Fruit fly (Drosophila melanogaster): ENCODE data around the gene CG17776.

Gene CG17776

dm6 chrX:2137587-2138341, 46.8 kb upstream of the CG17776 start:
- TF ChIP-seq CG15710 (tag; optimal IDR thresholded peaks at IDR 0.05) (peak; percentile 99), CG8301 (tag; optimal IDR thresholded peaks at IDR 0.05) (peak; percentile 99), Snoo (tag; optimal IDR thresholded peaks at IDR 0.05) (peak; percentile 97), Pif1B (GFP tag; optimal IDR thresholded peaks at IDR 0.05) (peak; percentile 97), rn (GFP tag; IDR thresholded peaks at IDR 0.05) (peak; percentile 88), Ets98B (GFP tag; IDR thresholded peaks at IDR 0.05) (peak; percentile 97), CG13204 (GFP tag; optimal IDR thresholded peaks at IDR 0.05) (peak; percentile 96), CG9948 (tag; optimal IDR thresholded peaks at IDR 0.05) (peak; percentile 99), CG34367 (tag; optimal IDR thresholded peaks at IDR 0.05) (peak; percentile 99), CG12605 (GFP tag; IDR thresholded peaks at IDR 0.05) (peak; percentile 96), CG4496 (GFP tag; IDR thresholded peaks at IDR 0.05) (peak; percentile 98), gl (tag; optimal IDR thresholded peaks at IDR 0.05) (peak; percentile 97), fd96Ca (GFP tag; IDR thresholded peaks at IDR 0.05) (peak; percentile 88), CG8159 (tag; optimal IDR thresholded peaks at IDR 0.05) (peak; percentile 99), CG14655 (GFP tag; optimal IDR thresholded peaks at IDR 0.05) (peak; percentile 98), D1 (tag; optimal IDR thresholded peaks at IDR 0.05) (peak; percentile 99), CG10348 (GFP tag; IDR thresholded peaks at IDR 0.05) (peak; percentile 94), CG32121 (GFP tag; IDR thresholded peaks at IDR 0.05) (peak; percentile 99), EcR (GFP tag; optimal IDR thresholded peaks at IDR 0.05) (peak; percentile 37), CG17806 (tag; optimal IDR thresholded peaks at IDR 0.05) (peak; percentile 99), Pif1A (GFP tag; optimal IDR thresholded peaks at IDR 0.05) (peak; percentile 97)

dm6 chrX:2138342-2138416, 46.3 kb upstream of the CG17776 start, which contains the start of gene ph-p:
Gene ph-p, minus strand, starts transcription at chrX:2138371.
- no peak for TF ChIP-seq CG10348 (GFP tag; IDR thresholded peaks at IDR 0.05)
- TF ChIP-seq fd96Ca (GFP tag; IDR thresholded peaks at IDR 0.05), result no peak
- TF ChIP-seq Ets98B (GFP tag; IDR thresholded peaks at IDR 0.05), result no peak
- no peak for TF ChIP-seq CG34367 (tag; optimal IDR thresholded peaks at IDR 0.05)

DNA sequence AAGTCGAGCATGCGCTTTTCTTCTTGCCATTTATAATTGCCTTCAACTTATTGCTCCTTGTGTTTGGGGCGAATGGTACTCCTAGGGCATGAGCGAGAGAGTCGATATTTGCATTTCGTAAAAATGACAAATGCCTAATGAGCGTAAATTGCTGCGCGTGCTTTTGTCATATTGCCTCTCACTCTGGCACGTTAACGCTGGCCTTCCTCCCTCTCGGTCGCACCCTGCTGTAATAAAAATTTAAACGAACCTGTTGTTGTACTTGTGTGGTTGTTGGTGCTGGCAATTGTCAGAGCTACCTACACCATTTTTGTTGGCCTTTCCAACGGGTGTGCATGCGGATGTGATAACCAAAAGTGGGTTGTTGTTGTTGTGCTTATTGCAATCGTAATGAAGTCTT, 46.1 kb upstream of the CG17776 start:
- TF ChIP-seq CG9948 (tag; optimal IDR thresholded peaks at IDR 0.05) (no peak), Pif1A (GFP tag; optimal IDR thresholded peaks at IDR 0.05) (no peak), CG15710 (tag; optimal IDR thresholded peaks at IDR 0.05) (no peak), CG4496 (GFP tag; IDR thresholded peaks at IDR 0.05) (no peak), Ets98B (GFP tag; IDR thresholded peaks at IDR 0.05) (no peak), CG10348 (GFP tag; IDR thresholded peaks at IDR 0.05) (no peak), CG8301 (tag; optimal IDR thresholded peaks at IDR 0.05) (no peak), D1 (tag; optimal IDR thresholded peaks at IDR 0.05) (no peak), CG12605 (GFP tag; IDR thresholded peaks at IDR 0.05) (no peak), fd96Ca (GFP tag; IDR thresholded peaks at IDR 0.05) (no peak), Snoo (tag; optimal IDR thresholded peaks at IDR 0.05) (no peak), CG13204 (GFP tag; optimal IDR thresholded peaks at IDR 0.05) (no peak), CG14655 (GFP tag; optimal IDR thresholded peaks at IDR 0.05) (no peak), CG32121 (GFP tag; IDR thresholded peaks at IDR 0.05) (no peak), Pif1B (GFP tag; optimal IDR thresholded peaks at IDR 0.05) (no peak), CG34367 (tag; optimal IDR thresholded peaks at IDR 0.05) (no peak), rn (GFP tag; IDR thresholded peaks at IDR 0.05) (no peak), gl (tag; optimal IDR thresholded peaks at IDR 0.05) (no peak), CG8159 (tag; optimal IDR thresholded peaks at IDR 0.05) (no peak), EcR (GFP tag; optimal IDR thresholded peaks at IDR 0.05) (no peak)

DNA sequence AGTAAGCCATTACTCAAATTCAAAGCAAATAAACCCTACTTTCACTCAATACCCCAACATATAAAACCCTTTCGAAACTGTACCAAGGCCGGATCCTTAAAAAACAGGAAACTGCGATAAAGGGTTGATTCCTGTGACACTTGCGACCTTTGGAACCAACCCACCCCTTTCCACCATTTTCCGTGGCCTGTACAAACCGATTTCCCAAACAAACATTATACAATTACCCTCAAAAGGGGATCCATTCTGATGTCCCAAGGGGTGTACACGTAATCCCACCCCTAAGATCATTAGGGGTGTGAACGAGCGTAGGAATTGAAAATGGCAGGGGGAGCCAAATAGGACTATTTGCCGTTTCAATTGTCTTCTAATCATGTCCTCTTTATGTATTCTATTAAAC, 44.9 kb upstream of the CG17776 start:
- TF ChIP-seq CG10348 (GFP tag; IDR thresholded peaks at IDR 0.05) (no peak), CG12605 (GFP tag; IDR thresholded peaks at IDR 0.05) (no peak), CG8159 (tag; optimal IDR thresholded peaks at IDR 0.05) (no peak), fd96Ca (GFP tag; IDR thresholded peaks at IDR 0.05) (no peak), gl (tag; optimal IDR thresholded peaks at IDR 0.05) (no peak), CG34367 (tag; optimal IDR thresholded peaks at IDR 0.05) (no peak), CG9948 (tag; optimal IDR thresholded peaks at IDR 0.05) (no peak), rn (GFP tag; IDR thresholded peaks at IDR 0.05) (no peak), CG32121 (GFP tag; IDR thresholded peaks at IDR 0.05) (no peak), EcR (GFP tag; optimal IDR thresholded peaks at IDR 0.05) (no peak), CG8301 (tag; optimal IDR thresholded peaks at IDR 0.05) (no peak), CG17806 (tag; optimal IDR thresholded peaks at IDR 0.05) (no peak), Ets98B (GFP tag; IDR thresholded peaks at IDR 0.05) (no peak)

- TF ChIP-seq CG4496 (GFP tag; IDR thresholded peaks at IDR 0.05) (peak; percentile 40; the same call in 1 of the 3 replicates), CG8159 (tag; optimal IDR thresholded peaks at IDR 0.05) (no peak), CG12605 (GFP tag; IDR thresholded peaks at IDR 0.05) (peak; percentile 30; the same call in 1 of the 2 replicates)
These were observed 44.0 kb upstream of the CG17776 start for dm6 chrX:2140487-2140886.

DNA sequence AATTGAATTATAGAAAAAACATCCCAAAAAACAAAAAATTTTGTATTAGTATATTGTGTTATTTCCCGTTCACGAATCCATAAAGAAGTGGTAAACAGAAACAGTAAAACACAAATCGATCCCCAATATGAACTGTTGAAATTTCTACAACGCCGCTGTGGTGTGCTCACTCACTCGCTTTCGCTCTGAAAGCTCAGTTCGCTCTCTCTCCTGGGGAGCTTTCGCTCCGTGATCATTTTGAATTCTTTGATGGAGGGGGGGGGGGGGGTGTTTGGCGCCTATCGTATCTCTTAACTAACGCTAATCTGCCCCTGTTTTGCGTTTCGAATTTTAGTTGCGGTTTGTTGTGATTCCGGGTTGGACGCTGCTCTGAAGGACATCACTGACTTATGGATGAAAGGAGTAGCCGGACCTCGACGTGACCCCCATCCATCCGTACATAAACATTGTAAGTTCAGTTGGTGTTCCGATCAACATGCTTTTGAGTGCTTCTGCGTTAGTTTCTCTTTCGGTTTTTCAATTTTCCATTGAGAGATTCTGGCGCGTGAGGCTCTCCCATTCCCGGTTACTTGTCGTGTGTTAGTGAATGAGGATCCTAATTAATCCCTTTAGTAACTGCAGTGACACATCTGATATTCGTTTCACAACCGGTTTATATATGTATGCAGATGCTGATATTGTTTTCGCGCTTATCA, 43.2 kb upstream of the CG17776 start, which contains the start of gene D2hgdh:
Gene D2hgdh (plus strand): TSS at position 331 of the 695 bp plus-strand sequence.
- TF ChIP-seq rn (GFP tag; IDR thresholded peaks at IDR 0.05) (no peak), Snoo (tag; optimal IDR thresholded peaks at IDR 0.05) (peak; percentile 29), Pif1B (GFP tag; optimal IDR thresholded peaks at IDR 0.05) (no peak), CG15710 (tag; optimal IDR thresholded peaks at IDR 0.05) (no peak), CG34367 (tag; optimal IDR thresholded peaks at IDR 0.05) (no peak), Ets98B (GFP tag; IDR thresholded peaks at IDR 0.05) (peak; percentile 69), CG17806 (tag; optimal IDR thresholded peaks at IDR 0.05) (peak; percentile 5), CG32121 (GFP tag; IDR thresholded peaks at IDR 0.05) (peak; percentile 49; the same call in 1 of the 2 replicates), CG4496 (GFP tag; IDR thresholded peaks at IDR 0.05) (peak; percentile 65), CG8159 (tag; optimal IDR thresholded peaks at IDR 0.05) (no peak), CG8301 (tag; optimal IDR thresholded peaks at IDR 0.05) (no peak), gl (tag; optimal IDR thresholded peaks at IDR 0.05) (no peak)

Data from whole organism, pupa.